Worm (Caenorhabditis elegans) whole organism, L2 larva: ENCODE data around the gene tmed-10.

Experiments used
- C34F6.9 ChIP-seq: fragments of 150-350 bp; optimal IDR thresholded peaks from 2 replicates; lab custom pipeline; 2014; ENCODE audit warnings: missing biosample characterization, missing genetic modification characterization
- R02D3.7 ChIP-seq: fragments of 150-350 bp; optimal IDR thresholded peaks from 2 replicates; lab custom pipeline; 2014; ENCODE audit warnings: missing biosample characterization, missing genetic modification characterization
- Y55F3AM.14 ChIP-seq: fragments of 200-800 bp; sonication (Bioruptor generic); optimal IDR thresholded peaks from 2 replicates; lab custom pipeline; 2018; ENCODE audit warnings: mild to moderate bottlenecking, missing genetic modification characterization, missing compliant biosample characterization
- ceh-82 ChIP-seq: fragments of 150-350 bp; optimal IDR thresholded peaks from 2 replicates; lab custom pipeline; 2014; ENCODE audit warnings: missing biosample characterization, missing genetic modification characterization
- crh-2 ChIP-seq: sonication (generic microtip); optimal IDR thresholded peaks from 2 replicates; lab custom pipeline; 2017; ENCODE audit warnings: missing biosample characterization, missing genetic modification characterization
- dmd-4 ChIP-seq: sonication (generic microtip); optimal IDR thresholded peaks from 2 replicates; lab custom pipeline; 2017; ENCODE audit warnings: missing biosample characterization, missing genetic modification characterization
- egl-27 ChIP-seq: sonication (generic microtip); optimal IDR thresholded peaks from 3 replicates; lab custom pipeline; 2017; ENCODE audit warnings: missing biosample characterization, missing genetic modification reagents, missing genetic modification characterization
- fos-1 ChIP-seq: fragments of 150-350 bp; optimal IDR thresholded peaks from 2 replicates; lab custom pipeline; 2014; ENCODE audit warnings: missing biosample characterization, missing genetic modification characterization
- lsy-2 ChIP-seq, 2 experiments: fragments of 150-350 bp in 1 of 2; sonication (generic microtip) in 1 of 2; optimal IDR thresholded peaks; 2 replicates each; lab custom pipeline; 2014 to 2017; ENCODE audit warnings: missing biosample characterization in 2 of 2, missing genetic modification characterization in 2 of 2
- mbf-1 ChIP-seq: sonication (generic microtip); optimal IDR thresholded peaks from 2 replicates; lab custom pipeline; 2017; ENCODE audit warnings: missing biosample characterization, missing genetic modification characterization
- nhr-10 ChIP-seq: sonication (generic microtip); optimal IDR thresholded peaks from 2 replicates; lab custom pipeline; 2017; ENCODE audit warnings: missing biosample characterization, missing genetic modification characterization
- nhr-21 ChIP-seq: fragments of 150-350 bp; optimal IDR thresholded peaks from 2 replicates; lab custom pipeline; 2014; ENCODE audit warnings: missing biosample characterization, missing genetic modification characterization
- nhr-6 ChIP-seq: fragments of 150-350 bp; optimal IDR thresholded peaks from 2 replicates; lab custom pipeline; 2014; ENCODE audit warnings: missing biosample characterization, missing genetic modification characterization
- nhr-77 ChIP-seq: fragments of 150-350 bp; optimal IDR thresholded peaks from 2 replicates; lab custom pipeline; 2014; ENCODE audit warnings: missing biosample characterization, missing genetic modification characterization
- sma-3 ChIP-seq: sonication (generic microtip); optimal IDR thresholded peaks from 2 replicates; lab custom pipeline; 2016; ENCODE audit warnings: missing genetic modification reagents, missing genetic modification characterization, missing compliant biosample characterization
- sma-9 ChIP-seq, 2 experiments: fragments of 150-350 bp in 1 of 2; sonication (generic microtip) in 1 of 2; optimal IDR thresholded peaks; 2 replicates each; lab custom pipeline; 2014 to 2016; ENCODE audit warnings: missing genetic modification characterization in 2 of 2, mild to moderate bottlenecking in 1 of 2, missing biosample characterization in 1 of 2, missing compliant biosample characterization in 1 of 2, missing genetic modification reagents in 1 of 2, moderate library complexity in 1 of 2
- unc-55 ChIP-seq: fragments of 150-350 bp; sonication (generic microtip); optimal IDR thresholded peaks from 3 replicates; lab custom pipeline; 2014; ENCODE audit warnings: missing biosample characterization, missing genetic modification reagents, missing genetic modification characterization
- unc-62 ChIP-seq: fragments of 150-350 bp; optimal IDR thresholded peaks from 2 replicates; lab custom pipeline; 2014; ENCODE audit warnings: missing biosample characterization, missing genetic modification reagents, missing genetic modification characterization
- ztf-11 ChIP-seq: sonication (generic microtip); optimal IDR thresholded peaks from 2 replicates; lab custom pipeline; 2017; ENCODE audit warnings: missing biosample characterization, missing genetic modification characterization
- ztf-4 ChIP-seq: fragments of 150-350 bp; optimal IDR thresholded peaks from 2 replicates; lab custom pipeline; 2014; ENCODE audit warnings: missing biosample characterization, missing genetic modification characterization

Gene tmed-10

ce11 chrV:11281414-11282209, 45.2 kb downstream of the tmed-10 start:
- peak; percentile 11 for TF ChIP-seq unc-55
- TF ChIP-seq nhr-10 (tag; lab: Kevin White, UChicago) = no peak
- TF ChIP-seq nhr-21 (tag; lab: Kevin White, UChicago) = peak; percentile 5
- TF ChIP-seq sma-9 (GFP tag; optimal IDR thresholded peaks at IDR 0.05; lab: Kevin White, UChicago) = peak; percentile 30
- TF ChIP-seq sma-9 (tag; optimal IDR thresholded peaks at IDR 0.05; lab: Kevin White, UChicago) = no peak
- no peak for TF ChIP-seq nhr-77
- peak in 1 of 2 experiments; percentile 25 for TF ChIP-seq lsy-2 (tag; optimal IDR thresholded peaks at IDR 0.05; lab: Kevin White, UChicago)
- TF ChIP-seq C34F6.9 = peak; percentile 26

DNA sequence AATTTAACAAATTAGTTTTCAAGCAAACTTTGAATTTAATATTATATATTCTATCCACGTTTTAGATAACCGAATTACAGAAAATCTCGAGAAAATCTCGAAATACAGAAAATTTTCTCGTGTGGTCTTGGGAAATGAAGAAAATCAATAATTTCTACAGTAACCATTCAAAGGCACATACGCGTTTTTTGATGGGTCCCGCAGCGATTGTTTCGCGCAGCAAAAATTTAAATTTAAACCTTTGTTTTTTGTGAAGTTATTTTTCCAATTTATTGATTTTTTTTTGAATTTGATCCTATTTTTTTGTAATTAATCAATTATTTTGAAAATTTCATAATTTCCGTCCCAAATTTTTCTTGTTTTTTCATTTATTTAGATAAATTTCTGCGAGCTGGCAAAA, 47.2 kb downstream of the tmed-10 start:
- no peak for TF ChIP-seq ceh-82
- TF ChIP-seq crh-2 (tag; lab: Kevin White, UChicago) = no peak
- TF ChIP-seq ztf-11 (tag; lab: Kevin White, UChicago) = no peak
- no peak for TF ChIP-seq unc-62 (GFP tag; lab: Kevin White, UChicago)
- no peak for TF ChIP-seq sma-3 (GFP tag; lab: Kevin White, UChicago)
- no peak for TF ChIP-seq mbf-1 (tag; lab: Kevin White, UChicago)
- no peak for TF ChIP-seq dmd-4 (tag; lab: Kevin White, UChicago)
- no peak for TF ChIP-seq ztf-4 (tag; lab: Kevin White, UChicago)
- no peak for TF ChIP-seq nhr-6
- TF ChIP-seq C34F6.9 = no peak
- TF ChIP-seq lsy-2 (tag; optimal IDR thresholded peaks at IDR 0.05; lab: Kevin White, UChicago) = no peak
- TF ChIP-seq R02D3.7 (tag; lab: Kevin White, UChicago) = no peak
- no peak for TF ChIP-seq nhr-21 (tag; lab: Kevin White, UChicago)
- TF ChIP-seq fos-1 (tag; lab: Kevin White, UChicago) = no peak
- TF ChIP-seq egl-27 (tag; lab: Kevin White, UChicago) = no peak
- TF ChIP-seq Y55F3AM.14 = no peak
